Fruit fly (Drosophila melanogaster) whole organism, embryonic: ENCODE results near the gene DAAM.

ENCODE experiments used
- Abd-B ChIP-seq: fragments of 200-800 bp; sonication (Bioruptor generic); optimal IDR thresholded peaks from 2 replicates; lab custom pipeline; 2018; ENCODE audit warnings: missing biosample characterization, mild to moderate bottlenecking, missing genetic modification characterization, moderate library complexity
- Adf1 ChIP-seq: fragments of 200-800 bp; sonication (Bioruptor generic); IDR thresholded peaks from 2 replicates; pipeline ENCODE4 v1.3.6; 2022; ENCODE audit warnings: missing biosample characterization, missing genetic modification characterization
- Atf3 ChIP-seq: fragments of 200-800 bp; sonication (Bioruptor generic); optimal IDR thresholded peaks from 3 replicates; lab custom pipeline; 2016; ENCODE audit warnings: missing biosample characterization, missing genetic modification characterization
- CG10543 ChIP-seq: fragments of 200-800 bp; sonication (Bioruptor generic); optimal IDR thresholded peaks from 3 replicates; lab custom pipeline; 2017; ENCODE audit warnings: missing biosample characterization, mild to moderate bottlenecking, missing genetic modification characterization, moderate library complexity
- CG12769 ChIP-seq: fragments of 200-800 bp; sonication (Bioruptor generic); optimal IDR thresholded peaks from 2 replicates; lab custom pipeline; 2019; ENCODE audit warnings: missing biosample characterization, mild to moderate bottlenecking, missing genetic modification characterization, moderate library complexity
- CG16779 ChIP-seq: fragments of 200-800 bp; sonication (Bioruptor generic); IDR thresholded peaks from 2 replicates; pipeline ENCODE4 v1.3.6; 2022; ENCODE audit warnings: missing biosample characterization, missing genetic modification characterization
- CG17328 ChIP-seq: fragments of 200-800 bp; sonication (Bioruptor generic); IDR thresholded peaks from 2 replicates; pipeline ENCODE4 v1.3.6; 2022; ENCODE audit warnings: missing biosample characterization, missing genetic modification characterization
- CG2712 ChIP-seq: fragments of 200-800 bp; optimal IDR thresholded peaks from 3 replicates; lab custom pipeline; 2019; ENCODE audit warnings: missing biosample characterization, mild to moderate bottlenecking, missing genetic modification characterization, moderate library complexity
- CG2889 ChIP-seq: fragments of 200-800 bp; sonication (Bioruptor generic); IDR thresholded peaks from 3 replicates; pipeline ENCODE4 v1.3.6; 2022; ENCODE audit warnings: missing biosample characterization, missing genetic modification characterization
- CG31441 ChIP-seq: fragments of 200-800 bp; sonication (Bioruptor generic); IDR thresholded peaks from 2 replicates; pipeline ENCODE4 v1.3.6; 2022; ENCODE audit warnings: missing biosample characterization, missing genetic modification characterization
- CG4360 ChIP-seq: fragments of 200-800 bp; sonication (Bioruptor generic); IDR thresholded peaks from 2 replicates; pipeline ENCODE4 v1.3.6; 2022; ENCODE audit warnings: missing biosample characterization, missing genetic modification characterization
- CG5953 ChIP-seq: fragments of 200-800 bp; sonication (Bioruptor generic); IDR thresholded peaks from 2 replicates; pipeline ENCODE4 v1.3.6; 2022; ENCODE audit warnings: missing biosample characterization, missing genetic modification characterization
- CG6683 ChIP-seq: fragments of 200-800 bp; sonication (Bioruptor generic); optimal IDR thresholded peaks from 2 replicates; lab custom pipeline; 2017; ENCODE audit warnings: missing biosample characterization, mild to moderate bottlenecking, missing genetic modification characterization, missing genetic modification reagents
- CG9876 ChIP-seq: fragments of 200-800 bp; sonication (Bioruptor generic); optimal IDR thresholded peaks from 2 replicates; lab custom pipeline; 2016; ENCODE audit warnings: missing biosample characterization, missing genetic modification characterization
- CHES-1-like ChIP-seq: fragments of 200-800 bp; sonication (Bioruptor generic); optimal IDR thresholded peaks from 2 replicates; lab custom pipeline; 2016; ENCODE audit warnings: missing biosample characterization, missing genetic modification characterization
- D19A ChIP-seq: fragments of 200-800 bp; optimal IDR thresholded peaks from 3 replicates; lab custom pipeline; 2019; ENCODE audit warnings: missing biosample characterization, mild to moderate bottlenecking, missing genetic modification characterization, moderate library complexity
- Dad ChIP-seq: fragments of 200-800 bp; sonication (Bioruptor generic); optimal IDR thresholded peaks from 3 replicates; lab custom pipeline; 2016; ENCODE audit warnings: missing biosample characterization, missing genetic modification characterization
- Dp ChIP-seq: fragments of 200-800 bp; sonication (Bioruptor generic); optimal IDR thresholded peaks from 2 replicates; lab custom pipeline; 2018; ENCODE audit warnings: missing biosample characterization, mild to moderate bottlenecking, missing genetic modification characterization, moderate library complexity
- Gug ChIP-seq: fragments of 200-800 bp; sonication (Bioruptor generic); IDR thresholded peaks from 4 replicates; pipeline ENCODE4 v1.3.6; 2022; ENCODE audit warnings: missing biosample characterization, missing genetic modification characterization
- HLH3B ChIP-seq: fragments of 200-800 bp; sonication (Bioruptor generic); IDR thresholded peaks from 2 replicates; pipeline ENCODE4 v1.3.6; 2022; ENCODE audit warnings: missing biosample characterization, missing genetic modification characterization
- Kr ChIP-seq: fragments of 200-800 bp; sonication (Bioruptor generic); optimal IDR thresholded peaks from 2 replicates; lab custom pipeline; 2017; ENCODE audit warnings: missing biosample characterization, mild to moderate bottlenecking, missing genetic modification characterization
- Mad ChIP-seq: fragments of 200-800 bp; sonication (Bioruptor generic); optimal IDR thresholded peaks from 2 replicates; lab custom pipeline; 2016; ENCODE audit warnings: missing biosample characterization, missing genetic modification characterization
- Max ChIP-seq: fragments of 200-800 bp; sonication (Bioruptor generic); optimal IDR thresholded peaks from 2 replicates; lab custom pipeline; 2016; ENCODE audit warnings: missing biosample characterization, mild to moderate bottlenecking, missing genetic modification characterization
- Med ChIP-seq: fragments of 200-800 bp; sonication (Bioruptor generic); peaks from one replicate; lab custom pipeline; 2016; ENCODE audit warnings: missing biosample characterization, missing genetic modification characterization, mild to moderate bottlenecking, inconsistent platforms, moderate library complexity
- Mrtf ChIP-seq: fragments of 200-800 bp; sonication (Bioruptor generic); IDR thresholded peaks from 3 replicates; pipeline ENCODE4 v1.3.6; 2022; ENCODE audit warnings: missing biosample characterization, missing genetic modification characterization
- Oli ChIP-seq: fragments of 200-800 bp; sonication (Bioruptor generic); optimal IDR thresholded peaks from 2 replicates; lab custom pipeline; 2018; ENCODE audit warnings: missing biosample characterization, mild to moderate bottlenecking, missing genetic modification characterization, moderate library complexity
- PHDP ChIP-seq: fragments of 200-800 bp; sonication (Bioruptor generic); optimal IDR thresholded peaks from 3 replicates; lab custom pipeline; 2018; ENCODE audit warnings: missing biosample characterization, mild to moderate bottlenecking, missing genetic modification characterization, moderate library complexity
- Rfx ChIP-seq: fragments of 200-800 bp; sonication (Bioruptor generic); IDR thresholded peaks from 2 replicates; pipeline ENCODE4 v1.3.6; 2022; ENCODE audit warnings: missing biosample characterization, missing genetic modification characterization
- Vsx1 ChIP-seq: fragments of 200-800 bp; sonication (Bioruptor generic); optimal IDR thresholded peaks from 2 replicates; lab custom pipeline; 2017; ENCODE audit warnings: missing biosample characterization, mild to moderate bottlenecking, missing genetic modification characterization, missing genetic modification reagents
- YL-1 ChIP-seq: fragments of 200-800 bp; sonication (Bioruptor generic); optimal IDR thresholded peaks from 3 replicates; lab custom pipeline; 2017; ENCODE audit warnings: missing biosample characterization, mild to moderate bottlenecking, missing genetic modification characterization
- abd-A ChIP-seq: fragments of 200-800 bp; sonication (Bioruptor generic); optimal IDR thresholded peaks from 3 replicates; lab custom pipeline; 2019; ENCODE audit warnings: missing biosample characterization, mild to moderate bottlenecking, missing genetic modification characterization, moderate library complexity
- chinmo ChIP-seq: fragments of 200-800 bp; sonication (Bioruptor generic); IDR thresholded peaks from 4 replicates; pipeline ENCODE4 v1.3.6; 2022; ENCODE audit warnings: missing biosample characterization, missing genetic modification characterization; ENCODE audit not compliant: partially characterized antibody
- crol ChIP-seq: fragments of 200-800 bp; sonication (Bioruptor generic); IDR thresholded peaks from 2 replicates; pipeline ENCODE4 v1.3.6; 2022; ENCODE audit warnings: missing biosample characterization, missing genetic modification characterization
- dysf ChIP-seq: fragments of 200-800 bp; sonication (Bioruptor generic); IDR thresholded peaks from 3 replicates; pipeline ENCODE4 v1.3.6; 2022; ENCODE audit warnings: missing biosample characterization, missing genetic modification characterization
- ken ChIP-seq: fragments of 200-800 bp; sonication (Bioruptor generic); IDR thresholded peaks from 3 replicates; pipeline ENCODE4 v1.3.6; 2022; ENCODE audit warnings: missing biosample characterization, missing genetic modification characterization
- lab ChIP-seq: fragments of 200-800 bp; sonication (Bioruptor generic); optimal IDR thresholded peaks from 3 replicates; lab custom pipeline; 2017; ENCODE audit warnings: missing biosample characterization, missing genetic modification characterization, mild to moderate bottlenecking, moderate library complexity, missing genetic modification reagents
- lmd ChIP-seq: fragments of 200-800 bp; sonication (Bioruptor generic); IDR thresholded peaks from 2 replicates; pipeline ENCODE4 v1.3.6; 2022; ENCODE audit warnings: missing biosample characterization, missing genetic modification characterization
- mam ChIP-seq: fragments of 200-800 bp; sonication (Bioruptor generic); optimal IDR thresholded peaks from 3 replicates; lab custom pipeline; 2016; ENCODE audit warnings: missing biosample characterization, missing genetic modification characterization
- oc ChIP-seq: fragments of 200-800 bp; sonication (Bioruptor generic); optimal IDR thresholded peaks from 2 replicates; lab custom pipeline; 2018; ENCODE audit warnings: missing biosample characterization, mild to moderate bottlenecking, missing genetic modification characterization, moderate library complexity
- pb ChIP-seq: fragments of 200-800 bp; sonication (Bioruptor generic); optimal IDR thresholded peaks from 3 replicates; lab custom pipeline; 2016; ENCODE audit warnings: missing biosample characterization, missing genetic modification characterization
- pita ChIP-seq: fragments of 200-800 bp; sonication (Bioruptor generic); optimal IDR thresholded peaks from 2 replicates; lab custom pipeline; 2017; ENCODE audit warnings: missing biosample characterization, mild to moderate bottlenecking, missing genetic modification characterization
- prd ChIP-seq, 3 experiments: fragments of >200 bp in 2 of 3; fragments of 200-800 bp in 1 of 3; sonication (Bioruptor generic) in 1 of 3; optimal IDR thresholded peaks in 2 of 3; IDR thresholded peaks in 1 of 3; 2 replicates in 2 of 3; 3 replicates in 1 of 3; pipeline versions ENCODE4 v1.3.6 to Lab custom; 2017 to 2022; ENCODE audit warnings: missing biosample characterization in 1 of 3, missing genetic modification characterization in 1 of 3
- rib ChIP-seq: fragments of 200-800 bp; sonication (Bioruptor generic); IDR thresholded peaks from 2 replicates; pipeline ENCODE4 v1.3.6; 2022; ENCODE audit warnings: missing biosample characterization, missing genetic modification characterization
- row ChIP-seq: fragments of 200-800 bp; sonication (Bioruptor generic); IDR thresholded peaks from 3 replicates; pipeline ENCODE4 v1.3.6; 2022; ENCODE audit warnings: missing biosample characterization, missing genetic modification characterization
- sd ChIP-seq: fragments of 200-800 bp; sonication (Bioruptor generic); optimal IDR thresholded peaks from 3 replicates; lab custom pipeline; 2018; ENCODE audit warnings: missing biosample characterization, mild to moderate bottlenecking, missing genetic modification characterization, moderate library complexity
- sens ChIP-seq: fragments of 200-800 bp; sonication (Bioruptor generic); peaks from one replicate; lab custom pipeline; 2016; ENCODE audit warnings: missing biosample characterization, missing genetic modification characterization
- sisA ChIP-seq: fragments of 200-800 bp; sonication (Bioruptor generic); IDR thresholded peaks from 2 replicates; pipeline ENCODE4 v1.3.6; 2022; ENCODE audit warnings: missing biosample characterization, missing genetic modification characterization
- trh ChIP-seq: fragments of 200-800 bp; sonication (Bioruptor generic); optimal IDR thresholded peaks from 2 replicates; lab custom pipeline; 2016; ENCODE audit warnings: missing biosample characterization, missing genetic modification characterization
- unpg ChIP-seq: fragments of 200-800 bp; sonication (Bioruptor generic); optimal IDR thresholded peaks from 3 replicates; lab custom pipeline; 2018; ENCODE audit warnings: missing biosample characterization, mild to moderate bottlenecking, missing genetic modification characterization, moderate library complexity
- vvl ChIP-seq: fragments of 200-800 bp; sonication (Bioruptor generic); IDR thresholded peaks from 2 replicates; pipeline ENCODE4 v1.3.6; 2022; ENCODE audit warnings: missing biosample characterization, missing genetic modification characterization
- zfh1 ChIP-seq: fragments of 200-800 bp; sonication (Bioruptor generic); IDR thresholded peaks from 3 replicates; pipeline ENCODE4 v1.3.6; 2022; ENCODE audit warnings: missing biosample characterization, missing genetic modification characterization

The DAAM gene

DNA sequence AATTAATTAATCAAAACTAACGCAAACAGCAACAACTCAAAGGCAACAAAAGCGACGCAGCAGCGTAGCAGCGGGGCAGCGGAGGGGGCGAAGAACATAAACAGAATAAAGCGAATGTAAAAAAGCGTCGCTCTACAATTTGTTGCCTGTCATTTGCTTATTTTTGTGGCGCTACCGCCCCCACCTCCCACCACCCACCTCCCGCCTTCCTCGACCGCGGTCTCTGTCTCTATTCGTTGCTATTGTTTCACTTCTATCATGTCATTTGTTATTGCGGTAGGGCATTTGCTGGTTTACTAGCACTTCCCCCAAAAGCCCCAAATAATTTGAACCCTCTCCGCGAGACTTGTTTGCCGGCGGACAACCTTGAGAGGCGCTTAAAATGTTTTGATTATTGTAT is 36.9 kb downstream of the DAAM start (continued):
- TF ChIP-seq unpg (GFP tag; lab: Kevin White, UChicago) (no peak), CG9876 (GFP tag; lab: Kevin White, UChicago) (no peak), Dp (GFP tag; lab: Kevin White, UChicago) (no peak), sens (GFP tag; lab: Kevin White, UChicago) (no peak), pita (GFP tag; lab: Kevin White, UChicago) (no peak), zfh1 (0 out of 3 replicates have a peak, but pooled peaks have one; percentile 18), CHES-1-like (no peak), mam (no peak), Atf3 (GFP tag; lab: Kevin White, UChicago) (no peak), rib (0 out of 2 replicates have a peak, but pooled peaks have one; percentile 19), lmd (peak; percentile 18; the same call in 1 of the 2 replicates), PHDP (no peak), Adf1 (peak; percentile 73), HLH3B (GFP tag; lab: Robert Waterston, UW) (no peak), prd (optimal IDR thresholded peaks at IDR 0.05; lab: Kevin White, UChicago) (no peak), prd (GFP tag; IDR thresholded peaks at IDR 0.05; lab: Robert Waterston, UW) (0 out of 3 replicates have a peak, but pooled peaks have one; percentile 10), D19A (tag; lab: Kevin White, UChicago) (peak; percentile 58), Abd-B (GFP tag; lab: Kevin White, UChicago) (peak; percentile 1), lab (GFP tag; lab: Kevin White, UChicago) (peak; percentile 42), dysf (GFP tag; lab: Robert Waterston, UW) (peak; percentile 16; the same call in 1 of the 3 replicates), pb (GFP tag; lab: Kevin White, UChicago) (no peak)
- TF ChIP-seq, all 482 proteins: peak for 42

DNA sequence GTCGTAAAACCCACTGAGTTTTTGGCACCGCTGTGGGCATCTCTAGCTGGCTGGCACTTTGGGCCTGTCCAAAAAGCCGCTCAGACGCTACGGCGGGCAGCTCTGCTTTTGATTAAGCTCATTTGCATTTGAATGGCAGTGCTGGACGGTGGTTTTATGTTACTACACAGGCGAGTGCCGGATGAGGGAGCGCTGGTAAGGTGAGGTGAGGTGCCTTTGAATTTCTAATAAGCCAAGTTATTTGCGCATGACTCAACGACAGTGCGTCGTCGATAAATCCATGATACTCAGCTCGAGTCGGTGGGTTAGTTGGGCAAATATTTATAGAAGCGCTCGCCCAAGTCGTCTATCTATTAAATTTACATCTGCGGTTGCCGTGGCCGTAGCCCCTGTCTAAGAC is 37.9 kb downstream of the DAAM start:
- TF ChIP-seq Gug (GFP tag; lab: Robert Waterston, UW) (no peak), Rfx (GFP tag; lab: Robert Waterston, UW) (0 out of 2 replicates have a peak, but pooled peaks have one; percentile 6), crol (GFP tag; lab: Robert Waterston, UW) (peak; percentile 55), CG4360 (GFP tag; lab: Robert Waterston, UW) (no peak), CG16779 (GFP tag; lab: Robert Waterston, UW) (no peak), Oli (no peak), sisA (GFP tag; lab: Robert Waterston, UW) (no peak), CG2712 (no peak), Max (GFP tag; lab: Kevin White, UChicago) (no peak), YL-1 (GFP tag; lab: Kevin White, UChicago) (no peak), CG2889 (GFP tag; lab: Robert Waterston, UW) (no peak), sd (tag; lab: Kevin White, UChicago) (peak; percentile 93), chinmo (GFP tag; lab: Robert Waterston, UW) (peak; percentile 85), sens (GFP tag; lab: Kevin White, UChicago) (peak; percentile 45), CG10543 (peak; percentile 2), CG31441 (GFP tag; lab: Robert Waterston, UW) (no peak), CG6683 (GFP tag; lab: Kevin White, UChicago) (no peak), Mad (GFP tag; lab: Kevin White, UChicago) (no peak), row (no peak), Dad (no peak), zfh1 (no peak), vvl (peak; percentile 84), CG5953 (GFP tag; lab: Robert Waterston, UW) (no peak), CG17328 (GFP tag; lab: Robert Waterston, UW) (no peak), trh (GFP tag; lab: Kevin White, UChicago) (no peak), oc (tag; lab: Kevin White, UChicago) (peak; percentile 70), abd-A (peak; percentile 81), ken (no peak), Mrtf (GFP tag; lab: Robert Waterston, UW) (no peak), Vsx1 (GFP tag; lab: Kevin White, UChicago) (peak; percentile 11), CG12769 (peak; percentile 86), dysf (GFP tag; lab: Robert Waterston, UW) (0 out of 3 replicates have a peak, but pooled peaks have one; percentile 10), Med (GFP tag; lab: Kevin White, UChicago) (peak; percentile 50), Kr (GFP tag; lab: Kevin White, UChicago) (no peak)
